Fruit fly (Drosophila melanogaster) whole organism: ENCODE data around the gene CG4480.

Source experiments
- pan ChIP-seq: fragments of >200 bp; optimal IDR thresholded peaks from 2 replicates; lab custom pipeline; 2017
- psq ChIP-seq: fragments of >200 bp; optimal IDR thresholded peaks from 2 replicates; lab custom pipeline; 2017

dm6 chr2L:14871922-14872321, at the start of gene CG4480:
- TF ChIP-seq psq (no peak), pan (lab: Kevin White, UChicago) (no peak)
